Worm (Caenorhabditis elegans) whole organism, midembryonic: ENCODE data around the gene txt-10.

Experiments
- T22C8.4 ChIP-seq: fragments of 200-800 bp; sonication (Bioruptor generic); IDR thresholded peaks from 2 replicates; pipeline ENCODE4 v1.3.6; 2022; ENCODE audit warnings: missing genetic modification characterization, missing compliant biosample characterization
- cog-1 ChIP-seq: sonication (generic microtip); optimal IDR thresholded peaks from 2 replicates; lab custom pipeline; 2016; ENCODE audit warnings: missing genetic modification characterization, missing compliant biosample characterization
- flt-1 ChIP-seq: fragments of 200-800 bp; sonication (Bioruptor generic); IDR thresholded peaks from 2 replicates; pipeline ENCODE4 v1.3.6; 2022; ENCODE audit warnings: missing genetic modification characterization, missing compliant biosample characterization
- klf-2 ChIP-seq: fragments of 200-800 bp; sonication (Bioruptor generic); conservative IDR thresholded peaks from 2 replicates; pipeline ENCODE4 v1.3.6; 2022; ENCODE audit warnings: missing genetic modification reagents, missing genetic modification characterization, missing compliant biosample characterization
- med-1 ChIP-seq: sonication (generic microtip); optimal IDR thresholded peaks from 2 replicates; lab custom pipeline; 2017; ENCODE audit warnings: missing genetic modification characterization, mild to moderate bottlenecking, missing compliant biosample characterization, antibody characterized with exemption, missing genetic modification reagents; ENCODE audit not compliant: insufficient read depth
- ref-1 ChIP-seq: fragments of 200-800 bp; sonication (Bioruptor generic); conservative IDR thresholded peaks from 2 replicates; pipeline ENCODE4 v1.3.6; 2022; ENCODE audit warnings: missing genetic modification reagents, missing genetic modification characterization, missing compliant biosample characterization
- tab-1 ChIP-seq: fragments of 200-800 bp; sonication (Bioruptor generic); IDR thresholded peaks from 2 replicates; pipeline ENCODE4 v1.3.6; 2022; ENCODE audit warnings: missing genetic modification characterization, missing compliant biosample characterization
- ztf-23 ChIP-seq: fragments of 200-800 bp; sonication (Bioruptor generic); IDR thresholded peaks from 2 replicates; pipeline ENCODE4 v1.3.6; 2022; ENCODE audit warnings: missing genetic modification reagents, missing genetic modification characterization, missing compliant biosample characterization
- ztf-29 ChIP-seq: fragments of 200-800 bp; sonication (Bioruptor generic); IDR thresholded peaks from 2 replicates; pipeline ENCODE4 v1.3.6; 2022; ENCODE audit warnings: missing genetic modification reagents, missing genetic modification characterization, missing compliant biosample characterization

DNA sequence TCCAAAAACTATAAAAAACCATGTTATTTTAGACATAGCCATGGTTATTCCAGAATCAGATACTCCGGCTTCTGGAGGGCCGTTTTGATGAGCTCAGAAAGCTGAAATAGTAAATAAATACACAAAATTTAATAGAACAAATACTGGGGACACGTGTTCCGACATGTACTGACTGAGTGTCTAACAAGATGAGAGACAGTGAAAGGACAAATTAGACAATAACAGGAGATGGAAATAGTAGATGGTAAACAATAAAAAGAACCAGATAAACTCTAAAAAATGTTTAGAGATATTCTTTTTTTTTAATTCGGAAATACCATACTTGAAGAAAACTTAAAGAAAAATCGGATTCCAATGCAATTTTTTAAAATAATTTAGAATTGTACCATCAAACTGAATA lies 48.0 kb downstream of the txt-10 start, which contains the start of gene Y32F6B.1:
- TF ChIP-seq med-1 (GFP tag; lab: Kevin White, UChicago) (no peak), flt-1 (GFP tag; lab: Robert Waterston, UW) (no peak), tab-1 (GFP tag; lab: Robert Waterston, UW) (no peak), klf-2 (GFP tag; lab: Robert Waterston, UW) (no peak), ztf-29 (GFP tag; lab: Robert Waterston, UW) (no peak), ztf-23 (GFP tag; lab: Robert Waterston, UW) (no peak), ref-1 (GFP tag; lab: Robert Waterston, UW) (no peak), cog-1 (tag; lab: Kevin White, UChicago) (no peak), T22C8.4 (GFP tag; lab: Robert Waterston, UW) (no peak)
